Fruit fly (Drosophila melanogaster) whole organism, embryonic: ENCODE data around the gene CG15537.
A peak's percentile ranks its signal among the peaks of the same experiment; 100 is the strongest.

ENCODE experiments used
- Bteb2 ChIP-seq: fragments of 200-800 bp; sonication (Bioruptor generic); optimal IDR thresholded peaks from 2 replicates; lab custom pipeline; 2016; ENCODE audit warnings: missing biosample characterization, missing genetic modification characterization
- CG11093 ChIP-seq: fragments of 200-800 bp; sonication (Bioruptor generic); IDR thresholded peaks from 3 replicates; pipeline ENCODE4 v1.3.6; 2022; ENCODE audit warnings: missing biosample characterization, missing genetic modification characterization
- CG11247 ChIP-seq: fragments of 200-800 bp; sonication (Bioruptor generic); IDR thresholded peaks from 2 replicates; pipeline ENCODE4 v1.3.6; 2022; ENCODE audit warnings: missing biosample characterization, missing genetic modification characterization
- CG11560 ChIP-seq: fragments of 200-800 bp; sonication (Bioruptor generic); IDR thresholded peaks from 3 replicates; pipeline ENCODE4 v1.3.6; 2022; ENCODE audit warnings: missing biosample characterization, missing genetic modification characterization
- CG11695 ChIP-seq: fragments of 200-800 bp; sonication (Bioruptor generic); IDR thresholded peaks from 3 replicates; pipeline ENCODE4 v1.3.6; 2022; ENCODE audit warnings: missing biosample characterization, missing genetic modification characterization
- CG11723 ChIP-seq: fragments of 200-800 bp; sonication (Bioruptor generic); optimal IDR thresholded peaks from 2 replicates; lab custom pipeline; 2017; ENCODE audit warnings: missing biosample characterization, mild to moderate bottlenecking, missing genetic modification characterization
- CG13624 ChIP-seq: fragments of 200-800 bp; sonication (Bioruptor generic); optimal IDR thresholded peaks from 2 replicates; lab custom pipeline; 2016; ENCODE audit warnings: missing biosample characterization, missing genetic modification characterization
- CG14667 ChIP-seq: fragments of 200-800 bp; sonication (Bioruptor generic); IDR thresholded peaks from 2 replicates; pipeline ENCODE4 v1.3.6; 2022; ENCODE audit warnings: missing biosample characterization, missing genetic modification characterization
- CG15011 ChIP-seq: fragments of 200-800 bp; sonication (Bioruptor generic); optimal IDR thresholded peaks from 3 replicates; lab custom pipeline; 2018; ENCODE audit warnings: missing biosample characterization, mild to moderate bottlenecking, missing genetic modification characterization
- CG17829 ChIP-seq: fragments of 200-800 bp; optimal IDR thresholded peaks from 2 replicates; lab custom pipeline; 2019; ENCODE audit warnings: missing biosample characterization, mild to moderate bottlenecking, missing genetic modification characterization, moderate library complexity
- CG2116 ChIP-seq: fragments of 200-800 bp; sonication (Bioruptor generic); optimal IDR thresholded peaks from 3 replicates; lab custom pipeline; 2018; ENCODE audit warnings: missing biosample characterization, mild to moderate bottlenecking, missing genetic modification characterization
- CG30020 ChIP-seq: fragments of 200-800 bp; optimal IDR thresholded peaks from 2 replicates; lab custom pipeline; 2019; ENCODE audit warnings: missing biosample characterization, mild to moderate bottlenecking, missing genetic modification characterization, moderate library complexity
- CG3163 ChIP-seq: fragments of 200-800 bp; sonication (Bioruptor generic); optimal IDR thresholded peaks from 3 replicates; lab custom pipeline; 2016; ENCODE audit warnings: missing biosample characterization, missing genetic modification characterization
- CG34224 ChIP-seq: fragments of 200-800 bp; sonication (Bioruptor generic); IDR thresholded peaks from 3 replicates; pipeline ENCODE4 v1.3.6; 2022; ENCODE audit warnings: missing biosample characterization, missing genetic modification characterization; ENCODE audit not compliant: partially characterized antibody
- CG3847 ChIP-seq: fragments of 200-800 bp; sonication (Bioruptor generic); IDR thresholded peaks from 2 replicates; pipeline ENCODE4 v1.3.6; 2022; ENCODE audit warnings: missing biosample characterization, missing genetic modification characterization
- CG4424 ChIP-seq: fragments of 200-800 bp; sonication (Bioruptor generic); optimal IDR thresholded peaks from 3 replicates; lab custom pipeline; 2016; ENCODE audit warnings: missing biosample characterization, missing genetic modification characterization
- CG6791 ChIP-seq: fragments of 200-800 bp; sonication (Bioruptor generic); IDR thresholded peaks from 3 replicates; pipeline ENCODE4 v1.3.6; 2022; ENCODE audit warnings: missing biosample characterization, missing genetic modification characterization; ENCODE audit not compliant: partially characterized antibody
- CG7963 ChIP-seq: fragments of 200-800 bp; sonication (Bioruptor generic); IDR thresholded peaks from 3 replicates; pipeline ENCODE4 v1.3.6; 2022; ENCODE audit warnings: missing biosample characterization, missing genetic modification characterization; ENCODE audit not compliant: partially characterized antibody
- CG7987 ChIP-seq: fragments of 200-800 bp; sonication (Bioruptor generic); optimal IDR thresholded peaks from 2 replicates; lab custom pipeline; 2018; ENCODE audit warnings: missing biosample characterization, mild to moderate bottlenecking, missing genetic modification characterization, moderate library complexity
- CG8089 ChIP-seq: fragments of 200-800 bp; sonication (Bioruptor generic); optimal IDR thresholded peaks from 3 replicates; lab custom pipeline; 2016; ENCODE audit warnings: missing biosample characterization, missing genetic modification characterization
- CG8281 ChIP-seq: fragments of 200-800 bp; sonication (Bioruptor generic); optimal IDR thresholded peaks from 2 replicates; lab custom pipeline; 2018; ENCODE audit warnings: missing biosample characterization, mild to moderate bottlenecking, missing genetic modification characterization, moderate library complexity
- CG8765 ChIP-seq: fragments of 200-800 bp; sonication (Bioruptor generic); IDR thresholded peaks from 2 replicates; pipeline ENCODE4 v1.3.6; 2022; ENCODE audit warnings: missing biosample characterization, missing genetic modification characterization
- CG9797 ChIP-seq: fragments of 200-800 bp; sonication (Bioruptor generic); optimal IDR thresholded peaks from 3 replicates; lab custom pipeline; 2018; ENCODE audit warnings: missing biosample characterization, mild to moderate bottlenecking, missing genetic modification characterization
- ERR ChIP-seq: fragments of 200-800 bp; sonication (Bioruptor generic); optimal IDR thresholded peaks from 2 replicates; lab custom pipeline; 2016; ENCODE audit warnings: missing biosample characterization, missing genetic modification characterization
- Med ChIP-seq: fragments of 200-800 bp; sonication (Bioruptor generic); peaks from one replicate; lab custom pipeline; 2016; ENCODE audit warnings: missing biosample characterization, missing genetic modification characterization, mild to moderate bottlenecking, inconsistent platforms, moderate library complexity
- NC2α ChIP-seq: fragments of 200-800 bp; sonication (Bioruptor generic); optimal IDR thresholded peaks from 2 replicates; lab custom pipeline; 2016; ENCODE audit warnings: missing biosample characterization, missing genetic modification characterization
- Nf-YA ChIP-seq: fragments of 200-800 bp; sonication (Bioruptor generic); IDR thresholded peaks from 2 replicates; pipeline ENCODE4 v1.3.6; 2022; ENCODE audit warnings: missing biosample characterization, missing genetic modification characterization
- Oli ChIP-seq: fragments of 200-800 bp; sonication (Bioruptor generic); optimal IDR thresholded peaks from 2 replicates; lab custom pipeline; 2018; ENCODE audit warnings: missing biosample characterization, mild to moderate bottlenecking, missing genetic modification characterization, moderate library complexity
- Optix ChIP-seq: fragments of 200-800 bp; sonication (Bioruptor generic); IDR thresholded peaks from 3 replicates; pipeline ENCODE4 v1.3.6; 2022; ENCODE audit warnings: missing biosample characterization, missing genetic modification characterization
- Ptx1 ChIP-seq: fragments of 200-800 bp; sonication (Bioruptor generic); IDR thresholded peaks from 2 replicates; pipeline ENCODE4 v1.3.6; 2022; ENCODE audit warnings: missing biosample characterization, missing genetic modification characterization
- Scr ChIP-seq: fragments of 200-800 bp; sonication (Bioruptor generic); IDR thresholded peaks from 2 replicates; pipeline ENCODE4 v1.3.6; 2022; ENCODE audit warnings: missing biosample characterization, missing genetic modification characterization; ENCODE audit not compliant: partially characterized antibody
- Sry-β ChIP-seq: fragments of 200-800 bp; sonication (Bioruptor generic); optimal IDR thresholded peaks from 2 replicates; lab custom pipeline; 2018; ENCODE audit warnings: missing biosample characterization, mild to moderate bottlenecking, missing genetic modification characterization, moderate library complexity
- ab ChIP-seq: fragments of 200-800 bp; sonication (Bioruptor generic); optimal IDR thresholded peaks from 2 replicates; lab custom pipeline; 2016; ENCODE audit warnings: missing biosample characterization, missing genetic modification characterization
- chif ChIP-seq, 2 experiments: fragments of 200-800 bp; sonication (Bioruptor generic); optimal IDR thresholded peaks; 3 replicates each; lab custom pipeline; 2016; ENCODE audit warnings: missing biosample characterization in 2 of 2, missing genetic modification characterization in 2 of 2
- chinmo ChIP-seq: fragments of 200-800 bp; sonication (Bioruptor generic); IDR thresholded peaks from 4 replicates; pipeline ENCODE4 v1.3.6; 2022; ENCODE audit warnings: missing biosample characterization, missing genetic modification characterization; ENCODE audit not compliant: partially characterized antibody
- ci ChIP-seq: fragments of 200-800 bp; sonication (Bioruptor generic); IDR thresholded peaks from 3 replicates; pipeline ENCODE4 v1.3.6; 2022; ENCODE audit warnings: missing biosample characterization, missing genetic modification characterization
- crp ChIP-seq, 2 experiments: fragments of 200-800 bp; sonication (Bioruptor generic); optimal IDR thresholded peaks; 2 replicates in 1 of 2; 3 replicates in 1 of 2; lab custom pipeline; 2017; ENCODE audit warnings: missing biosample characterization in 2 of 2, missing genetic modification characterization in 2 of 2, mild to moderate bottlenecking in 1 of 2, moderate library complexity in 1 of 2
- cwo ChIP-seq: fragments of 200-800 bp; sonication (Bioruptor generic); optimal IDR thresholded peaks from 3 replicates; lab custom pipeline; 2017; ENCODE audit warnings: missing biosample characterization, missing genetic modification characterization, mild to moderate bottlenecking, moderate library complexity, missing genetic modification reagents
- fd102C ChIP-seq: fragments of 200-800 bp; sonication (Bioruptor generic); optimal IDR thresholded peaks from 2 replicates; lab custom pipeline; 2018; ENCODE audit warnings: missing biosample characterization, mild to moderate bottlenecking, missing genetic modification characterization, moderate library complexity
- gcm2 ChIP-seq: fragments of 200-800 bp; sonication (Bioruptor generic); optimal IDR thresholded peaks from 2 replicates; lab custom pipeline; 2016; ENCODE audit warnings: missing biosample characterization, missing genetic modification characterization
- gem ChIP-seq: fragments of 200-800 bp; sonication (Bioruptor generic); optimal IDR thresholded peaks from 2 replicates; lab custom pipeline; 2019; ENCODE audit warnings: missing biosample characterization, mild to moderate bottlenecking, missing genetic modification characterization, moderate library complexity
- ham ChIP-seq: fragments of 200-800 bp; sonication (Bioruptor generic); IDR thresholded peaks from 2 replicates; pipeline ENCODE4 v1.3.6; 2022; ENCODE audit warnings: missing biosample characterization, missing genetic modification characterization
- insv ChIP-seq, 2 experiments: fragments of 200-800 bp; sonication (Bioruptor generic); optimal IDR thresholded peaks; 3 replicates each; lab custom pipeline; 2016 to 2018; ENCODE audit warnings: missing biosample characterization in 2 of 2, missing genetic modification characterization in 2 of 2
- lab ChIP-seq: fragments of 200-800 bp; sonication (Bioruptor generic); optimal IDR thresholded peaks from 3 replicates; lab custom pipeline; 2017; ENCODE audit warnings: missing biosample characterization, missing genetic modification characterization, mild to moderate bottlenecking, moderate library complexity, missing genetic modification reagents
- lola ChIP-seq, 3 experiments: fragments of >200 bp in 2 of 3; fragments of 200-800 bp in 1 of 3; sonication (Bioruptor generic) in 1 of 3; optimal IDR thresholded peaks; 2 replicates each; lab custom pipeline; 2017 to 2019; ENCODE audit warnings: missing biosample characterization in 3 of 3, missing genetic modification characterization in 3 of 3, mild to moderate bottlenecking in 1 of 3, moderate library complexity in 1 of 3
- maf-S ChIP-seq: fragments of 200-800 bp; sonication (Bioruptor generic); optimal IDR thresholded peaks from 2 replicates; lab custom pipeline; 2016; ENCODE audit warnings: missing biosample characterization, missing genetic modification characterization
- nau ChIP-seq: fragments of 200-800 bp; sonication (Bioruptor generic); optimal IDR thresholded peaks from 3 replicates; lab custom pipeline; 2017; ENCODE audit warnings: missing biosample characterization, mild to moderate bottlenecking, missing genetic modification characterization, missing genetic modification reagents
- oc ChIP-seq: fragments of 200-800 bp; sonication (Bioruptor generic); optimal IDR thresholded peaks from 2 replicates; lab custom pipeline; 2018; ENCODE audit warnings: missing biosample characterization, mild to moderate bottlenecking, missing genetic modification characterization, moderate library complexity
- pb ChIP-seq: fragments of 200-800 bp; sonication (Bioruptor generic); optimal IDR thresholded peaks from 3 replicates; lab custom pipeline; 2016; ENCODE audit warnings: missing biosample characterization, missing genetic modification characterization
- slp2 ChIP-seq: fragments of 200-800 bp; sonication (Bioruptor generic); optimal IDR thresholded peaks from 2 replicates; lab custom pipeline; 2016; ENCODE audit warnings: missing biosample characterization, missing genetic modification characterization
- unc-4 ChIP-seq: fragments of 200-800 bp; sonication (Bioruptor generic); IDR thresholded peaks from 2 replicates; pipeline ENCODE4 v1.3.6; 2022; ENCODE audit warnings: missing biosample characterization, missing genetic modification characterization; ENCODE audit not compliant: partially characterized antibody

The CG15537 gene

DNA sequence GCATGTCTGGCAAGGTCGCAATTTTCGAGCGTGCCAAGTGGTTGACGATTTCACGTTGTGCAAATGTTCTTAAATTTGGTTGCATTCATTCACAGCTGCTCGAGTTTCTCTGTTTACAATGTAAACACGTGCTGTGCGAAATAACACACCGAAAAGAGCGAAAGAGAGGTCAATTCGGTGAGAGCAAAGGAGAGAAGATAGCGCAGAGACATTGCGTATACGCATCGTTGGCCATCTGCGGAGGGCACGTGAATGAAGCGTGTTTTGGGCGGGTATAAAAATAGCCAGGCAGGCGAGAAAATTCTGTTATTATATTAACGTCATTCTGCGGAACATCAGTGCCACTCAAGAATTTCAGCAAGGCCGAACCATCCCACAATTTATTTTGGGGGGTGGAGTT, 11.0 kb upstream of the CG15537 start:
- TF ChIP-seq fd102C (GFP tag; lab: Kevin White, UChicago) (no peak), CG8281 (tag; lab: Kevin White, UChicago) (no peak), chinmo (GFP tag; lab: Robert Waterston, UW) (0 out of 4 replicates have a peak, but pooled peaks have one; percentile 26), gem (tag; lab: Kevin White, UChicago) (no peak), Nf-YA (GFP tag; lab: Robert Waterston, UW) (no peak), Optix (no peak), insv (GFP tag; optimal IDR thresholded peaks at IDR 0.05; lab: Kevin White, UChicago) (no peak), ham (no peak), Med (GFP tag; lab: Kevin White, UChicago) (peak; percentile 39), CG17829 (tag; lab: Kevin White, UChicago) (no peak), oc (tag; lab: Kevin White, UChicago) (no peak), CG4424 (GFP tag; lab: Kevin White, UChicago) (no peak), CG6791 (GFP tag; lab: Robert Waterston, UW) (no peak), pb (no peak), CG2116 (no peak), maf-S (GFP tag; lab: Kevin White, UChicago) (no peak), Ptx1 (GFP tag; lab: Robert Waterston, UW) (0 out of 2 replicates have a peak, but pooled peaks have one; percentile 5), chif (GFP tag; optimal IDR thresholded peaks at IDR 0.05; lab: Kevin White, UChicago) (no peak), lab (GFP tag; lab: Kevin White, UChicago) (peak; percentile 20), unc-4 (no peak), CG7963 (GFP tag; lab: Robert Waterston, UW) (no peak), nau (GFP tag; lab: Kevin White, UChicago) (peak; percentile 3), cwo (GFP tag; lab: Kevin White, UChicago) (peak; percentile 94), CG11695 (GFP tag; lab: Robert Waterston, UW) (no peak; the same call in 2 of the 3 replicates), slp2 (GFP tag; lab: Kevin White, UChicago) (no peak), Sry-β (GFP tag; lab: Kevin White, UChicago) (no peak), lola (GFP tag; optimal IDR thresholded peaks at IDR 0.05; lab: Kevin White, UChicago) (no peak), CG15011 (no peak), CG34224 (GFP tag; lab: Robert Waterston, UW) (0 out of 3 replicates have a peak, but pooled peaks have one; percentile 15), CG8765 (GFP tag; lab: Robert Waterston, UW) (no peak), crp (GFP tag; optimal IDR thresholded peaks at IDR 0.05; lab: Kevin White, UChicago) (no peak), CG14667 (no peak), gcm2 (GFP tag; lab: Kevin White, UChicago) (no peak), CG13624 (GFP tag; lab: Kevin White, UChicago) (no peak), ab (GFP tag; lab: Kevin White, UChicago) (no peak), CG9797 (GFP tag; lab: Kevin White, UChicago) (no peak), CG7987 (GFP tag; lab: Kevin White, UChicago) (peak; percentile 91), CG8089 (GFP tag; lab: Kevin White, UChicago) (no peak), ci (GFP tag; lab: Robert Waterston, UW) (no peak), CG11560 (no peak), CG3847 (GFP tag; lab: Robert Waterston, UW) (no peak), CG11093 (no peak), CG30020 (no peak), NC2α (GFP tag; lab: Kevin White, UChicago) (no peak), CG3163 (GFP tag; lab: Kevin White, UChicago) (no peak), Bteb2 (GFP tag; lab: Kevin White, UChicago) (no peak), CG11723 (GFP tag; lab: Kevin White, UChicago) (no peak), Oli (tag; lab: Kevin White, UChicago) (no peak), Scr (GFP tag; lab: Robert Waterston, UW) (no peak), ERR (GFP tag; lab: Kevin White, UChicago) (no peak), CG11247 (GFP tag; lab: Robert Waterston, UW) (no peak)
